Fruit fly (Drosophila melanogaster): ENCODE results near the gene GATAe.
A peak's percentile ranks its signal among the peaks of the same experiment; 100 is the strongest.

The GATAe gene

dm6 chr3R:16051329-16051679 lies 42.4 kb downstream of the GATAe start:
- TF ChIP-seq CG7357 (GFP tag; IDR thresholded peaks at IDR 0.05) (no peak), gcm2 (GFP tag; optimal IDR thresholded peaks at IDR 0.05) (no peak), Oli (tag; optimal IDR thresholded peaks at IDR 0.05) (no peak), CG6813 (GFP tag; optimal IDR thresholded peaks at IDR 0.05) (no peak), org-1 (GFP tag; optimal IDR thresholded peaks at IDR 0.05) (no peak), ind (GFP tag; optimal IDR thresholded peaks at IDR 0.05) (peak; percentile 6), Hr78 (GFP tag; optimal IDR thresholded peaks at IDR 0.05) (no peak), CG12391 (tag; optimal IDR thresholded peaks at IDR 0.05) (no peak), row (GFP tag; IDR thresholded peaks at IDR 0.05) (peak; percentile 34; the same call in 1 of the 3 replicates), CG12071 (GFP tag; optimal IDR thresholded peaks at IDR 0.05) (no peak), Hand (GFP tag; optimal IDR thresholded peaks at IDR 0.05) (no peak), sob (GFP tag; IDR thresholded peaks at IDR 0.05) (no peak), gt (GFP tag; IDR thresholded peaks at IDR 0.05) (no peak), pros (GFP tag; optimal IDR thresholded peaks at IDR 0.05) (no peak), CG14710 (tag; optimal IDR thresholded peaks at IDR 0.05) (no peak), jumu (GFP tag; optimal IDR thresholded peaks at IDR 0.05) (no peak), scrt (GFP tag; optimal IDR thresholded peaks at IDR 0.05) (no peak), ems (GFP tag; optimal IDR thresholded peaks at IDR 0.05) (no peak), CG18764 (GFP tag; optimal IDR thresholded peaks at IDR 0.05) (no peak), CG10654 (GFP tag; optimal IDR thresholded peaks at IDR 0.05) (no peak), pnt (GFP tag; optimal IDR thresholded peaks at IDR 0.05) (no peak), Optix (GFP tag; IDR thresholded peaks at IDR 0.05) (no peak), corto (GFP tag; optimal IDR thresholded peaks at IDR 0.05) (no peak), CG43689 (GFP tag; IDR thresholded peaks at IDR 0.05) (no peak), TFAM (GFP tag; optimal IDR thresholded peaks at IDR 0.05) (no peak), CG8765 (GFP tag; IDR thresholded peaks at IDR 0.05) (no peak), Jarid2 (GFP tag; optimal IDR thresholded peaks at IDR 0.05) (no peak), sisA (GFP tag; IDR thresholded peaks at IDR 0.05) (peak; percentile 28; the same call in 1 of the 2 replicates), dmrt99B (tag; optimal IDR thresholded peaks at IDR 0.05) (no peak), pho (GFP tag; optimal IDR thresholded peaks at IDR 0.05) (no peak), HmgD (GFP tag; optimal IDR thresholded peaks at IDR 0.05) (no peak), CG32532 (GFP tag; IDR thresholded peaks at IDR 0.05) (peak; percentile 13; the same call in 1 of the 2 replicates), CG4707 (GFP tag; optimal IDR thresholded peaks at IDR 0.05) (no peak), GATAe (GFP tag; conservative IDR thresholded peaks at IDR 0.05) (no peak), H15 (GFP tag; IDR thresholded peaks at IDR 0.05) (no peak), ken (GFP tag; IDR thresholded peaks at IDR 0.05) (no peak), Sin3A (optimal IDR thresholded peaks at IDR 0.05) (no peak), CG4730 (GFP tag; IDR thresholded peaks at IDR 0.05) (no peak), Nf-YC (tag; optimal IDR thresholded peaks at IDR 0.05) (no peak), Bgb (GFP tag; IDR thresholded peaks at IDR 0.05; ENCODE audit: partially characterized antibody) (no peak), CG5953 (GFP tag; IDR thresholded peaks at IDR 0.05) (no peak), Bteb2 (GFP tag; optimal IDR thresholded peaks at IDR 0.05) (no peak), NfI (GFP tag; optimal IDR thresholded peaks at IDR 0.05) (peak; percentile 2), fd3F (GFP tag; optimal IDR thresholded peaks at IDR 0.05) (no peak), amos (GFP tag; IDR thresholded peaks at IDR 0.05; ENCODE audit: partially characterized antibody) (no peak), eve (GFP tag; optimal IDR thresholded peaks at IDR 0.05) (no peak), tx (GFP tag; optimal IDR thresholded peaks at IDR 0.05) (no peak), trh (GFP tag; optimal IDR thresholded peaks at IDR 0.05) (no peak), CG10366 (GFP tag; IDR thresholded peaks at IDR 0.05) (no peak), chif (GFP tag; optimal IDR thresholded peaks at IDR 0.05) (no peak), CG13775 (GFP tag; optimal IDR thresholded peaks at IDR 0.05) (no peak), dimm (GFP tag; IDR thresholded peaks at IDR 0.05) (no peak), CG4617 (GFP tag; optimal IDR thresholded peaks at IDR 0.05; ENCODE audit: borderline replicate concordance) (no peak)

Measured in whole organism, embryonic.